Worm (Caenorhabditis elegans): Measurements from ENCODE around the gene F47E1.4.

DNA sequence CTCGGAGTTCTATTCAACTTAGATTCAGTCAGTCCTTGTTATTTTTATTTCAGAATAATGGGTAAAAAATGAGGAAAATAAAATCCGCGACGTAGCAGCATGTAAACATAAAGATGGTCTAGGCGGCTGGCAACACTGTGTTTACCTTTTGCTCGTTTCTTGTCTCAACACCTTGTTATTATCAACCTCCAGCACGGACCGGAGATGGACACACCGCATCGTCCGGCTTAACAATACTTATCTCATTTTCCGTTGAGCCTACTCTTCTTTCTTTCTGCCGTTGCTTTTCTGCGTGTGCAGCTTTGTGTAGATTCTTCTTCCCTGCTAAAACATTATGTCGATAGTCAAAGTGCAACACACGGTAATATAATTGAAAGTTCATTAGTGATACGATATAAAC lies 40.4 kb downstream of the F47E1.4 start:
- TF ChIP-seq hnd-1 (tag; optimal IDR thresholded peaks at IDR 0.05) = no peak
- TF ChIP-seq tbx-37 (GFP tag; conservative IDR thresholded peaks at IDR 0.05) = no peak
- no peak for TF ChIP-seq ceh-36 (tag; optimal IDR thresholded peaks at IDR 0.05)
- no peak for TF ChIP-seq ama-1 (optimal IDR thresholded peaks at IDR 0.05)
- TF ChIP-seq flt-1 (GFP tag; IDR thresholded peaks at IDR 0.05) = no peak
- no peak for TF ChIP-seq aly-1 (tag; optimal IDR thresholded peaks at IDR 0.05)
- no peak for TF ChIP-seq B0310.2 (tag; optimal IDR thresholded peaks at IDR 0.05)
- no peak for TF ChIP-seq F13C5.2 (tag; optimal IDR thresholded peaks at IDR 0.05)

All from whole organism, early embryonic.